Fruit fly (Drosophila melanogaster) whole organism: Measurements from ENCODE around the gene CG31126.

Experiments used
- CG8478 ChIP-seq: fragments of >200 bp; optimal IDR thresholded peaks from 2 replicates; lab custom pipeline; 2018; ENCODE audit warnings: inconsistent platforms
- EcR ChIP-seq, 2 experiments: fragments of >200 bp; optimal IDR thresholded peaks; 2 replicates each; lab custom pipeline; 2017; ENCODE audit warnings: missing biosample characterization in 2 of 2, missing genetic modification characterization in 2 of 2, missing genetic modification reagents in 2 of 2
- pan ChIP-seq: fragments of >200 bp; optimal IDR thresholded peaks from 2 replicates; lab custom pipeline; 2017
- psq ChIP-seq: fragments of >200 bp; optimal IDR thresholded peaks from 2 replicates; lab custom pipeline; 2017
- usp ChIP-seq: fragments of >200 bp; optimal IDR thresholded peaks from 2 replicates; lab custom pipeline; 2017; ENCODE audit warnings: missing biosample characterization, missing genetic modification characterization, mixed read lengths

- TF ChIP-seq CG8478 (lab: Kevin White, UChicago) (no peak), pan (lab: Kevin White, UChicago) (no peak), usp (GFP tag; lab: Kevin White, UChicago) (no peak), psq (lab: Kevin White, UChicago) (no peak), EcR (GFP tag; optimal IDR thresholded peaks at IDR 0.05; lab: Kevin White, UChicago) (no peak)
Observed at dm6 chr3R:24671662-24672061, 12.2 kb downstream of the CG31126 start.
